Worm (Caenorhabditis elegans) whole organism, L3 larva: ENCODE measurements around the gene popl-1.

Source experiments
- R02D3.7 ChIP-seq: fragments of 150-350 bp; optimal IDR thresholded peaks from 2 replicates; lab custom pipeline; 2014; ENCODE audit warnings: missing biosample characterization, missing genetic modification characterization
- aly-2 ChIP-seq: fragments of 150-350 bp; optimal IDR thresholded peaks from 2 replicates; lab custom pipeline; 2014; ENCODE audit warnings: missing biosample characterization, missing genetic modification characterization
- ama-1 ChIP-seq: fragments of 150-350 bp; optimal IDR thresholded peaks from 2 replicates; lab custom pipeline; 2018
- ceh-16 ChIP-seq: sonication (generic microtip); optimal IDR thresholded peaks from 2 replicates; lab custom pipeline; 2017; ENCODE audit warnings: missing biosample characterization, missing genetic modification characterization
- ceh-28 ChIP-seq: fragments of 150-350 bp; optimal IDR thresholded peaks from 2 replicates; lab custom pipeline; 2014; ENCODE audit warnings: missing biosample characterization, missing genetic modification reagents, missing genetic modification characterization
- ceh-82 ChIP-seq: fragments of 150-350 bp; optimal IDR thresholded peaks from 2 replicates; lab custom pipeline; 2014; ENCODE audit warnings: missing biosample characterization, missing genetic modification characterization
- ceh-9 ChIP-seq: sonication (generic microtip); optimal IDR thresholded peaks from 2 replicates; lab custom pipeline; 2018; ENCODE audit warnings: missing biosample characterization, missing genetic modification characterization
- daf-12 ChIP-seq: fragments of 150-350 bp; optimal IDR thresholded peaks from 2 replicates; lab custom pipeline; 2014; ENCODE audit warnings: missing biosample characterization, missing genetic modification reagents, missing genetic modification characterization
- elt-2 ChIP-seq: sonication (generic microtip); optimal IDR thresholded peaks from 2 replicates; lab custom pipeline; 2016; ENCODE audit warnings: missing genetic modification reagents, mild to moderate bottlenecking, missing genetic modification characterization, missing compliant biosample characterization
- elt-3 ChIP-seq, 3 experiments: fragments of 150-350 bp in 1 of 3; sonication (generic microtip) in 2 of 3; optimal IDR thresholded peaks; 2 replicates in 2 of 3; 4 replicates in 1 of 3; lab custom pipeline; 2014 to 2017; ENCODE audit warnings: missing biosample characterization in 3 of 3, missing genetic modification characterization in 3 of 3
- fkh-10 ChIP-seq: sonication (generic microtip); optimal IDR thresholded peaks from 2 replicates; lab custom pipeline; 2017; ENCODE audit warnings: missing biosample characterization, missing genetic modification reagents, missing genetic modification characterization
- fkh-2 ChIP-seq: fragments of 150-350 bp; optimal IDR thresholded peaks from 2 replicates; lab custom pipeline; 2014; ENCODE audit warnings: missing biosample characterization, missing genetic modification reagents, missing genetic modification characterization
- fos-1 ChIP-seq: fragments of 150-350 bp; optimal IDR thresholded peaks from 2 replicates; lab custom pipeline; 2014; ENCODE audit warnings: missing biosample characterization, missing genetic modification characterization
- hmg-11 ChIP-seq: sonication (generic microtip); optimal IDR thresholded peaks from 2 replicates; lab custom pipeline; 2016; ENCODE audit warnings: missing genetic modification characterization, missing compliant biosample characterization
- jun-1 ChIP-seq: fragments of 150-350 bp; optimal IDR thresholded peaks from 2 replicates; lab custom pipeline; 2014; ENCODE audit warnings: missing biosample characterization, missing genetic modification reagents, missing genetic modification characterization
- lin-15B ChIP-seq: fragments of 150-350 bp; optimal IDR thresholded peaks from 2 replicates; lab custom pipeline; 2014; ENCODE audit warnings: missing biosample characterization, missing genetic modification characterization
- lsy-12 ChIP-seq: sonication (generic microtip); optimal IDR thresholded peaks from 2 replicates; lab custom pipeline; 2016; ENCODE audit warnings: mild to moderate bottlenecking, missing genetic modification characterization, missing compliant biosample characterization
- mdl-1 ChIP-seq: fragments of 150-350 bp; optimal IDR thresholded peaks from 2 replicates; lab custom pipeline; 2014; ENCODE audit warnings: missing biosample characterization, missing genetic modification characterization
- mml-1 ChIP-seq: fragments of 150-350 bp; sonication (generic microtip); optimal IDR thresholded peaks from 3 replicates; lab custom pipeline; 2014; ENCODE audit warnings: missing biosample characterization, missing genetic modification characterization
- nfya-1 ChIP-seq: sonication (generic microtip); optimal IDR thresholded peaks from 2 replicates; lab custom pipeline; 2017; ENCODE audit warnings: missing genetic modification characterization, mild to moderate bottlenecking, missing compliant biosample characterization, antibody characterized with exemption, moderate library complexity; ENCODE audit not compliant: insufficient read depth
- nhr-11 ChIP-seq: fragments of 150-350 bp; optimal IDR thresholded peaks from 2 replicates; lab custom pipeline; 2014; ENCODE audit warnings: missing biosample characterization, missing genetic modification characterization
- nhr-12 ChIP-seq: fragments of 150-350 bp; optimal IDR thresholded peaks from 2 replicates; lab custom pipeline; 2014; ENCODE audit warnings: missing biosample characterization, missing genetic modification characterization
- nhr-237 ChIP-seq: fragments of 150-350 bp; optimal IDR thresholded peaks from 2 replicates; lab custom pipeline; 2014; ENCODE audit warnings: missing biosample characterization, missing genetic modification characterization
- nhr-25 ChIP-seq: sonication (generic microtip); optimal IDR thresholded peaks from 2 replicates; lab custom pipeline; 2017; ENCODE audit warnings: missing biosample characterization, missing genetic modification characterization
- nhr-28 ChIP-seq: fragments of 150-350 bp; optimal IDR thresholded peaks from 2 replicates; lab custom pipeline; 2014; ENCODE audit warnings: missing biosample characterization, missing genetic modification characterization
- nhr-43 ChIP-seq: sonication (generic microtip); optimal IDR thresholded peaks from 2 replicates; lab custom pipeline; 2016; ENCODE audit warnings: mild to moderate bottlenecking, missing genetic modification characterization, missing compliant biosample characterization; ENCODE audit not compliant: poor library complexity, severe bottlenecking
- nhr-67 ChIP-seq: fragments of 150-350 bp; optimal IDR thresholded peaks from 2 replicates; lab custom pipeline; 2014; ENCODE audit warnings: missing biosample characterization, missing genetic modification characterization
- nhr-77 ChIP-seq: fragments of 150-350 bp; optimal IDR thresholded peaks from 2 replicates; lab custom pipeline; 2014; ENCODE audit warnings: missing biosample characterization, missing genetic modification characterization
- pha-4 ChIP-seq: fragments of 150-350 bp; optimal IDR thresholded peaks from 2 replicates; lab custom pipeline; 2014; ENCODE audit warnings: missing biosample characterization, missing genetic modification reagents, missing genetic modification characterization
- sea-2 ChIP-seq: fragments of 150-350 bp; sonication (generic microtip); optimal IDR thresholded peaks from 4 replicates; lab custom pipeline; 2014; ENCODE audit warnings: missing biosample characterization, missing genetic modification reagents, missing genetic modification characterization
- skn-1 ChIP-seq: fragments of 150-350 bp; optimal IDR thresholded peaks from 2 replicates; lab custom pipeline; 2014; ENCODE audit warnings: missing biosample characterization, missing genetic modification characterization
- snpc-4 ChIP-seq: fragments of 150-350 bp; optimal IDR thresholded peaks from 2 replicates; lab custom pipeline; 2014; ENCODE audit warnings: missing biosample characterization, missing genetic modification characterization
- tbx-2 ChIP-seq: sonication (generic microtip); optimal IDR thresholded peaks from 2 replicates; lab custom pipeline; 2016; ENCODE audit warnings: mild to moderate bottlenecking, missing genetic modification characterization, missing compliant biosample characterization
- unc-39 ChIP-seq: sonication (generic microtip); optimal IDR thresholded peaks from 4 replicates; lab custom pipeline; 2017; ENCODE audit warnings: missing biosample characterization, missing genetic modification characterization
- unc-62 ChIP-seq: fragments of 150-350 bp; sonication (generic microtip); optimal IDR thresholded peaks from 4 replicates; lab custom pipeline; 2014; ENCODE audit warnings: missing biosample characterization, missing genetic modification reagents, missing genetic modification characterization
- zag-1 ChIP-seq: fragments of 150-350 bp; optimal IDR thresholded peaks from 2 replicates; lab custom pipeline; 2014; ENCODE audit warnings: missing biosample characterization, missing genetic modification characterization
- ztf-11 ChIP-seq: fragments of 150-350 bp; optimal IDR thresholded peaks from 2 replicates; lab custom pipeline; 2014; ENCODE audit warnings: missing biosample characterization, missing genetic modification characterization
- ztf-4 ChIP-seq: fragments of 150-350 bp; optimal IDR thresholded peaks from 2 replicates; lab custom pipeline; 2014; ENCODE audit warnings: missing biosample characterization, missing genetic modification characterization

Gene popl-1

ce11 chrIII:6463679-6464078 is 32.9 kb upstream of the popl-1 start, which contains the start of gene dlc-1:
Gene dlc-1, minus strand, starts transcription at chrIII:6463779.
- TF ChIP-seq lin-15B (tag; lab: Kevin White, UChicago) = no peak
- no peak for TF ChIP-seq tbx-2
- no peak for TF ChIP-seq fos-1 (tag; lab: Kevin White, UChicago)
- no peak for TF ChIP-seq skn-1
- TF ChIP-seq nhr-237 (tag; lab: Kevin White, UChicago) = no peak
- no peak for TF ChIP-seq ceh-82 (tag; lab: Kevin White, UChicago)
- no peak for TF ChIP-seq ceh-9 (tag; lab: Kevin White, UChicago)
- TF ChIP-seq nhr-77 (tag; lab: Kevin White, UChicago) = no peak
- TF ChIP-seq nhr-12 (tag; lab: Kevin White, UChicago) = no peak
- no peak for TF ChIP-seq unc-39
- TF ChIP-seq elt-2 (tag; lab: Kevin White, UChicago) = no peak
- no peak for TF ChIP-seq unc-62 (GFP tag; lab: Kevin White, UChicago)
- no peak for TF ChIP-seq nhr-67 (tag; lab: Kevin White, UChicago)
- no peak for TF ChIP-seq sea-2 (GFP tag; lab: Kevin White, UChicago)
- TF ChIP-seq ama-1 (lab: Kevin White, UChicago) = no peak
- TF ChIP-seq nhr-43 (tag; lab: Kevin White, UChicago) = no peak
- TF ChIP-seq nfya-1 = no peak
- TF ChIP-seq R02D3.7 (tag; lab: Kevin White, UChicago) = no peak

ce11 chrIII:6462610-6463009 is 31.9 kb upstream of the popl-1 start, which contains the start of gene T26A5.8:
Gene T26A5.8, minus strand, starts transcription at chrIII:6462856.
- no peak for TF ChIP-seq zag-1 (tag; lab: Kevin White, UChicago)
- TF ChIP-seq jun-1 (tag; lab: Kevin White, UChicago) = no peak
- no peak for TF ChIP-seq fkh-10
- TF ChIP-seq nhr-11 (tag; lab: Kevin White, UChicago) = no peak
- TF ChIP-seq unc-62 (GFP tag; lab: Kevin White, UChicago) = no peak
- TF ChIP-seq nhr-77 (tag; lab: Kevin White, UChicago) = no peak
- TF ChIP-seq hmg-11 (tag; lab: Kevin White, UChicago) = no peak
- peak; percentile 10 for TF ChIP-seq nfya-1
- no peak for TF ChIP-seq elt-3 (tag; optimal IDR thresholded peaks at IDR 0.05; lab: Kevin White, UChicago)
- no peak for TF ChIP-seq ztf-11 (tag; lab: Kevin White, UChicago)
- no peak for TF ChIP-seq tbx-2
- TF ChIP-seq nhr-28 (tag; lab: Kevin White, UChicago) = no peak
- TF ChIP-seq skn-1 = no peak
- TF ChIP-seq mdl-1 = no peak
- peak; percentile 20 for TF ChIP-seq elt-2 (tag; lab: Kevin White, UChicago)
- no peak for TF ChIP-seq fkh-2 (tag; lab: Kevin White, UChicago)
- TF ChIP-seq pha-4 = no peak
- TF ChIP-seq nhr-67 (tag; lab: Kevin White, UChicago) = no peak
- no peak for TF ChIP-seq aly-2
- peak; percentile 30 for TF ChIP-seq lsy-12 (tag; lab: Kevin White, UChicago)
- TF ChIP-seq daf-12 (tag; lab: Kevin White, UChicago) = no peak
- TF ChIP-seq sea-2 (GFP tag; lab: Kevin White, UChicago) = no peak
- no peak for TF ChIP-seq fos-1 (tag; lab: Kevin White, UChicago)
- no peak for TF ChIP-seq snpc-4
- TF ChIP-seq nhr-43 (tag; lab: Kevin White, UChicago) = peak; percentile 40
- no peak for TF ChIP-seq ceh-16
- no peak for TF ChIP-seq ceh-82 (tag; lab: Kevin White, UChicago)
- TF ChIP-seq ama-1 (lab: Kevin White, UChicago) = peak; percentile 96
- no peak for TF ChIP-seq mml-1 (tag; lab: Kevin White, UChicago)

DNA sequence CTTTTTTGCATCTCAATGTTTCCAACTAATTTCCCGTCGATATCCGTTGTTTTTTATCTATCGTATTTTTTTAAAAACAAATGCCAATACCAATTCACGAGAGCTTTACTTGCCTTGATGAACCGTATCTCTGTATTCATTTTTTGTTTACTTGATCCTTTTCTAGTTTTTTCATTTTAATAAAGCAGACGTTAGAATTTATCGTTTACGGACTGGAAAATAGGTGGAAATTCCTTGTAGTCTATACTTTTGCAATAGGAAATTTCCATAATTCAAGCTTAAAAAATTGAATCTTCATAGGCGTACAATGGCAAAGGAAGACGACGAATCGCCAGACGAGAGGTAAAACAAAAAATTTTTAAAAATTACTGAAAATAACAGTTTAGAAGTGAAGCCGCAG is 29.1 kb upstream of the popl-1 start, which contains the start of gene algn-1:
Gene algn-1 (plus strand): TSS at position 301 of the 400 bp plus-strand sequence.
- TF ChIP-seq ztf-4 (tag; lab: Kevin White, UChicago) = no peak
- TF ChIP-seq nhr-67 (tag; lab: Kevin White, UChicago) = no peak
- TF ChIP-seq mdl-1 = no peak
- TF ChIP-seq ama-1 (lab: Kevin White, UChicago) = no peak
- no peak for TF ChIP-seq nhr-11 (tag; lab: Kevin White, UChicago)
- TF ChIP-seq ceh-28 = no peak

DNA sequence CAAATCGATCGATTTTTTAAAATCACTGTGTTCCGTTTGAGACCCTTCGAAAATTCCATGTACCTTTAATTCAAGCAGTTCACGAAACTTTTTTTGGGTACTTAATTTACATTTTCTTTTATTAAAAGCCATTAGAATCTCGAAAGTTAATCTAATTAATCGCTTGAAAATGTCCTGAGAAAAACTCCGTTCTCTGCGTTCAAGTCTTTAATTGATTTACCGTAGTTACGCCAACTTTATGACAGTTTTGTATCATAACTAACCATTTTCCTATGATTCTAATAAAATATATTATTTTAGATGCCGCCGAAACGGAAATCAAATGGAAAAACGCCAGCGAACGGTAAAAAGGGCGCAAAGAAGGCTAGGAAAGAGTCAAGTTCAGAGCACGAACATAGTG is 23.4 kb upstream of the popl-1 start, which contains the start of gene jhdm-1:
Gene jhdm-1 (plus strand): TSS at position 301 of the 400 bp plus-strand sequence.
- no peak for TF ChIP-seq elt-3 (tag; optimal IDR thresholded peaks at IDR 0.05; lab: Kevin White, UChicago)
- no peak for TF ChIP-seq elt-2 (tag; lab: Kevin White, UChicago)
- TF ChIP-seq fkh-10 = no peak
- no peak for TF ChIP-seq nhr-25 (tag; lab: Kevin White, UChicago)
- TF ChIP-seq nhr-12 (tag; lab: Kevin White, UChicago) = no peak
- no peak for TF ChIP-seq ceh-28
- no peak for TF ChIP-seq nhr-77 (tag; lab: Kevin White, UChicago)
